Fruit fly (Drosophila melanogaster) whole organism, embryonic: ENCODE measurements around the gene CG7135.

Experiments
- CG11247 ChIP-seq: fragments of 200-800 bp; sonication (Bioruptor generic); IDR thresholded peaks from 2 replicates; pipeline ENCODE4 v1.3.6; 2022; ENCODE audit warnings: missing biosample characterization, missing genetic modification characterization
- CG31441 ChIP-seq: fragments of 200-800 bp; sonication (Bioruptor generic); IDR thresholded peaks from 2 replicates; pipeline ENCODE4 v1.3.6; 2022; ENCODE audit warnings: missing biosample characterization, missing genetic modification characterization
- CrebB ChIP-seq: fragments of 200-800 bp; sonication (Bioruptor generic); optimal IDR thresholded peaks from 3 replicates; lab custom pipeline; 2018; ENCODE audit warnings: missing biosample characterization, mild to moderate bottlenecking, missing genetic modification characterization
- Fer2 ChIP-seq: fragments of 200-800 bp; sonication (Bioruptor generic); optimal IDR thresholded peaks from 2 replicates; lab custom pipeline; 2018; ENCODE audit warnings: missing biosample characterization, mild to moderate bottlenecking, missing genetic modification characterization, moderate library complexity
- NFAT ChIP-seq: fragments of 200-800 bp; sonication (Bioruptor generic); IDR thresholded peaks from 2 replicates; pipeline ENCODE4 v1.3.6; 2022; ENCODE audit warnings: missing biosample characterization, missing genetic modification characterization
- ac ChIP-seq: fragments of 200-800 bp; sonication (Bioruptor generic); optimal IDR thresholded peaks from 3 replicates; lab custom pipeline; 2017; ENCODE audit warnings: missing biosample characterization, mild to moderate bottlenecking, missing genetic modification characterization
- dati ChIP-seq: fragments of 200-800 bp; sonication (Bioruptor generic); IDR thresholded peaks from 2 replicates; pipeline ENCODE4 v1.3.6; 2022; ENCODE audit warnings: missing biosample characterization, missing genetic modification characterization
- h ChIP-seq: fragments of >200 bp; optimal IDR thresholded peaks from 2 replicates; lab custom pipeline; 2017
- oc ChIP-seq: fragments of 200-800 bp; sonication (Bioruptor generic); optimal IDR thresholded peaks from 2 replicates; lab custom pipeline; 2018; ENCODE audit warnings: missing biosample characterization, mild to moderate bottlenecking, missing genetic modification characterization, moderate library complexity
- psq ChIP-seq: fragments of 200-800 bp; sonication (Bioruptor generic); optimal IDR thresholded peaks from 2 replicates; lab custom pipeline; 2017; ENCODE audit warnings: missing biosample characterization, missing genetic modification characterization

- TF ChIP-seq CrebB (peak; percentile 60), oc (peak; percentile 70), CG31441 (GFP tag; lab: Robert Waterston, UW) (peak; percentile 80), ac (GFP tag; lab: Kevin White, UChicago) (peak; percentile 33), CG11247 (GFP tag; lab: Robert Waterston, UW) (peak; percentile 81), psq (GFP tag; lab: Kevin White, UChicago) (peak; percentile 64), NFAT (GFP tag; lab: Robert Waterston, UW) (peak; percentile 84), dati (no peak), Fer2 (tag; lab: Kevin White, UChicago) (peak; percentile 66), h (lab: Kevin White, UChicago) (no peak)
These were observed 10.6 kb upstream of the CG7135 start, which contains the start of gene RhoGAP16F for dm6 chrX:18092810-18093222.
